Worm (Caenorhabditis elegans) whole organism, early embryonic: ENCODE data around the gene cutl-1.

Source experiments
- B0310.2 ChIP-seq: sonication (generic microtip); optimal IDR thresholded peaks from 2 replicates; lab custom pipeline; 2016; ENCODE audit warnings: mild to moderate bottlenecking, missing genetic modification characterization, missing compliant biosample characterization
- F13C5.2 ChIP-seq: sonication (generic microtip); optimal IDR thresholded peaks from 2 replicates; lab custom pipeline; 2017; ENCODE audit warnings: mild to moderate bottlenecking, missing genetic modification characterization, inconsistent platforms, missing compliant biosample characterization
- aly-1 ChIP-seq: sonication (generic microtip); optimal IDR thresholded peaks from 2 replicates; lab custom pipeline; 2016; ENCODE audit warnings: missing genetic modification characterization, missing compliant biosample characterization
- ama-1 ChIP-seq: fragments of 150-350 bp; optimal IDR thresholded peaks from 2 replicates; lab custom pipeline; 2014
- ceh-13 ChIP-seq: fragments of 200-800 bp; sonication (Bioruptor generic); optimal IDR thresholded peaks from 2 replicates; lab custom pipeline; 2018; ENCODE audit warnings: mild to moderate bottlenecking, missing genetic modification characterization, missing compliant biosample characterization
- ceh-36 ChIP-seq: sonication (generic microtip); optimal IDR thresholded peaks from 2 replicates; lab custom pipeline; 2016; ENCODE audit warnings: missing genetic modification characterization, inconsistent platforms, missing compliant biosample characterization
- ets-7 ChIP-seq: sonication (generic microtip); optimal IDR thresholded peaks from 2 replicates; lab custom pipeline; 2016; ENCODE audit warnings: missing genotype, missing genetic modification characterization, missing compliant biosample characterization
- flt-1 ChIP-seq: fragments of 200-800 bp; sonication (Bioruptor generic); IDR thresholded peaks from 2 replicates; pipeline ENCODE4 v1.3.6; 2022; ENCODE audit warnings: missing genetic modification characterization, missing compliant biosample characterization
- hmbx-1 ChIP-seq: sonication (generic microtip); optimal IDR thresholded peaks from 2 replicates; lab custom pipeline; 2016; ENCODE audit warnings: mild to moderate bottlenecking, missing genetic modification characterization, missing compliant biosample characterization
- hmg-4 ChIP-seq: fragments of 200-800 bp; sonication (Bioruptor generic); optimal IDR thresholded peaks from 2 replicates; lab custom pipeline; 2018; ENCODE audit warnings: mild to moderate bottlenecking, missing genetic modification characterization, missing compliant biosample characterization
- hnd-1 ChIP-seq: sonication (generic microtip); optimal IDR thresholded peaks from 2 replicates; lab custom pipeline; 2016; ENCODE audit warnings: missing genetic modification characterization, missing compliant biosample characterization
- pes-1 ChIP-seq: fragments of 200-800 bp; sonication (Bioruptor generic); IDR thresholded peaks from 2 replicates; pipeline ENCODE4 v1.3.6; 2022; ENCODE audit warnings: missing genetic modification reagents, missing genetic modification characterization, missing compliant biosample characterization
- scrt-1 ChIP-seq: fragments of 200-800 bp; sonication (Bioruptor generic); IDR thresholded peaks from 2 replicates; pipeline ENCODE4 v1.3.6; 2022; ENCODE audit warnings: missing genetic modification characterization, missing compliant biosample characterization
- sea-1 ChIP-seq: fragments of 200-800 bp; sonication (Bioruptor generic); conservative IDR thresholded peaks from 2 replicates; pipeline ENCODE4 v1.3.6; 2022; ENCODE audit warnings: missing genetic modification characterization, missing compliant biosample characterization
- tbx-11 ChIP-seq: fragments of 200-800 bp; sonication (Bioruptor generic); IDR thresholded peaks from 2 replicates; pipeline ENCODE4 v1.3.6; 2022; ENCODE audit warnings: missing genetic modification characterization, missing compliant biosample characterization
- tbx-37 ChIP-seq: fragments of 200-800 bp; sonication (Bioruptor generic); conservative IDR thresholded peaks from 2 replicates; pipeline ENCODE4 v1.3.6; 2022; ENCODE audit warnings: missing genetic modification reagents, missing genetic modification characterization, missing compliant biosample characterization
- tra-4 ChIP-seq: sonication (generic microtip); optimal IDR thresholded peaks from 2 replicates; lab custom pipeline; 2017; ENCODE audit warnings: missing genetic modification characterization, missing compliant biosample characterization

cutl-1 gene

ce11 chrV:13413301-13413700 is 7.4 kb upstream of the cutl-1 start:
- TF ChIP-seq ceh-36 (tag; lab: Kevin White, UChicago): no peak
- no peak for TF ChIP-seq F13C5.2 (tag; lab: Kevin White, UChicago)
- TF ChIP-seq ets-7 (tag; lab: Kevin White, UChicago): no peak
- no peak for TF ChIP-seq hnd-1 (tag; lab: Kevin White, UChicago)
- TF ChIP-seq scrt-1: no peak
- no peak for TF ChIP-seq tbx-37 (GFP tag; lab: Robert Waterston, UW)
- TF ChIP-seq ama-1 (lab: Kevin White, UChicago): no peak
- TF ChIP-seq hmbx-1: no peak
- no peak for TF ChIP-seq ceh-13 (GFP tag; lab: Kevin White, UChicago)
- no peak for TF ChIP-seq aly-1 (tag; lab: Kevin White, UChicago)
- TF ChIP-seq sea-1 (GFP tag; lab: Robert Waterston, UW): no peak

DNA sequence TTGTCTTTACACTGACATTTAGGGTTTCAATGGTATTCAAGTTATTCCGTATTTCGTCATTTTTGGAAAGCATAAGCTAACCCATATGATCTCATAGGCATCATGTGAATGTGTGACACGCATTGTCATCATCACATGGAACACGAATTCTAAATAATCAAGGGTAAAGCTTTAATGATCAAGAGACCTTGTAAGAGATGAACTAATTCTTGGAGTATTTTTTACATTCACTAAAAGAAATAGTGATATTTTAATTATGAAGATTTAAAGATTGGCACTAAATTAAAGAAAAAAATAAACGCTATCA is 6.0 kb upstream of the cutl-1 start:
- TF ChIP-seq ama-1 (lab: Kevin White, UChicago) (no peak), hnd-1 (tag; lab: Kevin White, UChicago) (no peak), scrt-1 (no peak), ceh-36 (tag; lab: Kevin White, UChicago) (no peak), F13C5.2 (tag; lab: Kevin White, UChicago) (no peak), ets-7 (tag; lab: Kevin White, UChicago) (no peak), hmbx-1 (no peak), sea-1 (GFP tag; lab: Robert Waterston, UW) (no peak), tbx-11 (GFP tag; lab: Robert Waterston, UW) (no peak), B0310.2 (tag; lab: Kevin White, UChicago) (no peak), tra-4 (no peak), aly-1 (tag; lab: Kevin White, UChicago) (no peak), flt-1 (GFP tag; lab: Robert Waterston, UW) (no peak), ceh-13 (GFP tag; lab: Kevin White, UChicago) (no peak), pes-1 (GFP tag; lab: Robert Waterston, UW) (no peak), hmg-4 (no peak), tbx-37 (GFP tag; lab: Robert Waterston, UW) (no peak)

DNA sequence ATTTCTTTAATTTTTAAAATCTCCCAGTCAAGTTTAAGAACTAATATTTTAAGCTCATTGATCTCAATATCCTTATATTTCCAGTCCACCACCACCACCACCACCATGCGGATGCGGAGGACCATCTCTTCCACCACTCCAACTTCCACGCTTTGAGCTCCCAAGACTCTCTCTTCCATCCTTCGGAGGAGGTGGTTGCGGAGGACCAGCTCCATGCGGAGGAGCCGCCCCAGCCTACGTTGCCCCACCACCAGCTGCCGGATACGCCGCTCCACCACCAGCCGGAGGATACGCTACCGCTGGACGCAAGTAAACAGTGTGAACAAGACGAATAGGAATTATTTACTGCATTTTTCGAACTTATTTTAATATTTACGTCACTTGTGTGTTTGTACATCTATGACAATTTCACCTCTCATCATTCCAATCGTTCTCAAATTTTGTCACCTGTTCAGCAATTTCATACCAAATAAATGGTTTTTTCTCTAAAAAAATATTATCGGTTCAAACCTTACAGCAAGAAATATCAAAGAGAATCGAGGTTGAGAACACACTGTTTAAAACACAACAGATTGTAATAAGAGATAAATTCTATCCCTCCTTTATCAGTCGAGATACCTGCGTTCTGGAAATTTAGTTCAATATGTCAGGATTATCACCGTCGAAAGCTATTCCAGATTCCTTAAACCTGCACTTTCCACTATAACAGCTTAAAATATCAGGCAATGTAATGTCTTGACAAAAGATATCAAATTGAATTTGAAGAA is 5.5 kb upstream of the cutl-1 start:
- TF ChIP-seq ceh-36 (tag; lab: Kevin White, UChicago): no peak
- no peak for TF ChIP-seq aly-1 (tag; lab: Kevin White, UChicago)
- TF ChIP-seq scrt-1: no peak
- TF ChIP-seq tbx-37 (GFP tag; lab: Robert Waterston, UW): no peak
- no peak for TF ChIP-seq ets-7 (tag; lab: Kevin White, UChicago)
- no peak for TF ChIP-seq flt-1 (GFP tag; lab: Robert Waterston, UW)
- TF ChIP-seq sea-1 (GFP tag; lab: Robert Waterston, UW): no peak; the same call in 1 of the 2 replicates
- no peak for TF ChIP-seq B0310.2 (tag; lab: Kevin White, UChicago)
- no peak for TF ChIP-seq hmbx-1

- TF ChIP-seq tra-4: no peak
- TF ChIP-seq pes-1 (GFP tag; lab: Robert Waterston, UW): no peak
- no peak for TF ChIP-seq tbx-11 (GFP tag; lab: Robert Waterston, UW)
- no peak for TF ChIP-seq hmg-4
- TF ChIP-seq hnd-1 (tag; lab: Kevin White, UChicago): no peak
- TF ChIP-seq ama-1 (lab: Kevin White, UChicago): no peak
- no peak for TF ChIP-seq tbx-37 (GFP tag; lab: Robert Waterston, UW)
- TF ChIP-seq sea-1 (GFP tag; lab: Robert Waterston, UW): no peak
- TF ChIP-seq B0310.2 (tag; lab: Kevin White, UChicago): no peak
- TF ChIP-seq F13C5.2 (tag; lab: Kevin White, UChicago): no peak
These were observed 4.8 kb upstream of the cutl-1 start, which contains the start of gene F53F1.4 for ce11 chrV:13410688-13411087. F53F1.4 (plus strand) TSS chrV:13411077.

ce11 chrV:13409089-13409488 is 3.2 kb upstream of the cutl-1 start:
- no peak for TF ChIP-seq ama-1 (lab: Kevin White, UChicago)
- no peak for TF ChIP-seq B0310.2 (tag; lab: Kevin White, UChicago)
- no peak for TF ChIP-seq scrt-1
- no peak for TF ChIP-seq tbx-37 (GFP tag; lab: Robert Waterston, UW)
- no peak for TF ChIP-seq ceh-13 (GFP tag; lab: Kevin White, UChicago)
- no peak for TF ChIP-seq sea-1 (GFP tag; lab: Robert Waterston, UW)
- TF ChIP-seq F13C5.2 (tag; lab: Kevin White, UChicago): no peak
- TF ChIP-seq ceh-36 (tag; lab: Kevin White, UChicago): no peak
- TF ChIP-seq hmbx-1: no peak
- no peak for TF ChIP-seq tra-4
- TF ChIP-seq hmg-4: no peak

- TF ChIP-seq hmbx-1: no peak
- no peak for TF ChIP-seq sea-1 (GFP tag; lab: Robert Waterston, UW)
- no peak for TF ChIP-seq ceh-36 (tag; lab: Kevin White, UChicago)
- no peak for TF ChIP-seq tbx-11 (GFP tag; lab: Robert Waterston, UW)
- TF ChIP-seq pes-1 (GFP tag; lab: Robert Waterston, UW): no peak
- no peak for TF ChIP-seq scrt-1
- no peak for TF ChIP-seq F13C5.2 (tag; lab: Kevin White, UChicago)
- no peak for TF ChIP-seq ama-1 (lab: Kevin White, UChicago)
- no peak for TF ChIP-seq tra-4
These were observed 2.5 kb upstream of the cutl-1 start for ce11 chrV:13408440-13408839.

DNA sequence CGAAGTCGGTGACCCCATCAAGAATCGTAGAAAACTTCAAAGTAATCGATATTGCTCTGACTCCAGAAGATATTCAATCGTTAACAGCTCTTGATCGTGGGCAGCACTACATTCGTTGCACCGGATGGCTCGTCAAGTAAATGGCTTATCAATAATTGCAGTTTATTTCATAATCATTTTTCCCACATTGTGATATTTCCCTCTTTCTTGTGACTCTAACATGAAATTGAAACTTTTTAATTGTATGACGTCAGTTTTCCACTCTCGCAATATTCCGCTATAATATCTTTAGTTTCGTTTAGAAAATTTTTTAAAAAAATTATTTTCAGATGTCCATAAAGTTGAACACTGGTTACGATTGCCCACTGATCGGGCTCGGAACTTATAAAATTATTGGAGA is 2.0 kb upstream of the cutl-1 start, which contains the start of gene F53F1.3:
Gene F53F1.3, plus strand, starts transcription at position 330 of the 400 bp plus-strand sequence.
- no peak for TF ChIP-seq pes-1 (GFP tag; lab: Robert Waterston, UW)
- TF ChIP-seq ceh-13 (GFP tag; lab: Kevin White, UChicago): no peak
- TF ChIP-seq tbx-11 (GFP tag; lab: Robert Waterston, UW): no peak
- TF ChIP-seq B0310.2 (tag; lab: Kevin White, UChicago): no peak
- no peak for TF ChIP-seq F13C5.2 (tag; lab: Kevin White, UChicago)
- TF ChIP-seq tra-4: no peak
- no peak for TF ChIP-seq flt-1 (GFP tag; lab: Robert Waterston, UW)
- TF ChIP-seq hmbx-1: no peak
- no peak for TF ChIP-seq tbx-37 (GFP tag; lab: Robert Waterston, UW)
- TF ChIP-seq aly-1 (tag; lab: Kevin White, UChicago): no peak
- no peak for TF ChIP-seq hnd-1 (tag; lab: Kevin White, UChicago)
- no peak for TF ChIP-seq sea-1 (GFP tag; lab: Robert Waterston, UW)
- TF ChIP-seq ceh-36 (tag; lab: Kevin White, UChicago): no peak
- TF ChIP-seq ets-7 (tag; lab: Kevin White, UChicago): no peak
- TF ChIP-seq ama-1 (lab: Kevin White, UChicago): no peak
- TF ChIP-seq scrt-1: no peak
- no peak for TF ChIP-seq hmg-4
